Worm (Caenorhabditis elegans) whole organism, early embryonic: ENCODE data around the gene sru-17.
"Not testable (repeated sequence)": the region's sequence is repeated elsewhere in the genome, so short reads cannot be mapped to it uniquely, and the experiment has no call there.

Experiments used
- B0310.2 ChIP-seq: sonication (generic microtip); optimal IDR thresholded peaks from 2 replicates; lab custom pipeline; 2016; ENCODE audit warnings: mild to moderate bottlenecking, missing genetic modification characterization, missing compliant biosample characterization
- F13C5.2 ChIP-seq: sonication (generic microtip); optimal IDR thresholded peaks from 2 replicates; lab custom pipeline; 2017; ENCODE audit warnings: mild to moderate bottlenecking, missing genetic modification characterization, inconsistent platforms, missing compliant biosample characterization
- aly-1 ChIP-seq: sonication (generic microtip); optimal IDR thresholded peaks from 2 replicates; lab custom pipeline; 2016; ENCODE audit warnings: missing genetic modification characterization, missing compliant biosample characterization
- ama-1 ChIP-seq: fragments of 150-350 bp; optimal IDR thresholded peaks from 2 replicates; lab custom pipeline; 2014
- ceh-13 ChIP-seq: fragments of 200-800 bp; sonication (Bioruptor generic); optimal IDR thresholded peaks from 2 replicates; lab custom pipeline; 2018; ENCODE audit warnings: mild to moderate bottlenecking, missing genetic modification characterization, missing compliant biosample characterization
- ceh-36 ChIP-seq: sonication (generic microtip); optimal IDR thresholded peaks from 2 replicates; lab custom pipeline; 2016; ENCODE audit warnings: missing genetic modification characterization, inconsistent platforms, missing compliant biosample characterization
- ets-7 ChIP-seq: sonication (generic microtip); optimal IDR thresholded peaks from 2 replicates; lab custom pipeline; 2016; ENCODE audit warnings: missing genotype, missing genetic modification characterization, missing compliant biosample characterization
- flt-1 ChIP-seq: fragments of 200-800 bp; sonication (Bioruptor generic); IDR thresholded peaks from 2 replicates; pipeline ENCODE4 v1.3.6; 2022; ENCODE audit warnings: missing genetic modification characterization, missing compliant biosample characterization
- hmbx-1 ChIP-seq: sonication (generic microtip); optimal IDR thresholded peaks from 2 replicates; lab custom pipeline; 2016; ENCODE audit warnings: mild to moderate bottlenecking, missing genetic modification characterization, missing compliant biosample characterization
- hmg-4 ChIP-seq: fragments of 200-800 bp; sonication (Bioruptor generic); optimal IDR thresholded peaks from 2 replicates; lab custom pipeline; 2018; ENCODE audit warnings: mild to moderate bottlenecking, missing genetic modification characterization, missing compliant biosample characterization
- hnd-1 ChIP-seq: sonication (generic microtip); optimal IDR thresholded peaks from 2 replicates; lab custom pipeline; 2016; ENCODE audit warnings: missing genetic modification characterization, missing compliant biosample characterization
- pes-1 ChIP-seq: fragments of 200-800 bp; sonication (Bioruptor generic); IDR thresholded peaks from 2 replicates; pipeline ENCODE4 v1.3.6; 2022; ENCODE audit warnings: missing genetic modification reagents, missing genetic modification characterization, missing compliant biosample characterization
- scrt-1 ChIP-seq: fragments of 200-800 bp; sonication (Bioruptor generic); IDR thresholded peaks from 2 replicates; pipeline ENCODE4 v1.3.6; 2022; ENCODE audit warnings: missing genetic modification characterization, missing compliant biosample characterization
- sea-1 ChIP-seq: fragments of 200-800 bp; sonication (Bioruptor generic); conservative IDR thresholded peaks from 2 replicates; pipeline ENCODE4 v1.3.6; 2022; ENCODE audit warnings: missing genetic modification characterization, missing compliant biosample characterization
- tbx-11 ChIP-seq: fragments of 200-800 bp; sonication (Bioruptor generic); IDR thresholded peaks from 2 replicates; pipeline ENCODE4 v1.3.6; 2022; ENCODE audit warnings: missing genetic modification characterization, missing compliant biosample characterization
- tbx-37 ChIP-seq: fragments of 200-800 bp; sonication (Bioruptor generic); conservative IDR thresholded peaks from 2 replicates; pipeline ENCODE4 v1.3.6; 2022; ENCODE audit warnings: missing genetic modification reagents, missing genetic modification characterization, missing compliant biosample characterization
- tra-4 ChIP-seq: sonication (generic microtip); optimal IDR thresholded peaks from 2 replicates; lab custom pipeline; 2017; ENCODE audit warnings: missing genetic modification characterization, missing compliant biosample characterization

The sru-17 gene

ce11 chrIV:12484479-12484878 is 21.0 kb upstream of the sru-17 start, which contains the start of gene T04A11.4:
T04A11.4 (minus strand) TSS chrIV:12484579.
- TF ChIP-seq tbx-11 (GFP tag; lab: Robert Waterston, UW); tra-4 (tag; lab: Kevin White, UChicago); aly-1: not testable (repeated sequence)

- TF ChIP-seq sea-1 (GFP tag; lab: Robert Waterston, UW) (no peak), ceh-13 (no peak), hnd-1 (tag; lab: Kevin White, UChicago) (no peak), aly-1 (no peak), hmg-4 (GFP tag; lab: Kevin White, UChicago) (no peak), hmbx-1 (no peak), ceh-36 (tag; lab: Kevin White, UChicago) (no peak), F13C5.2 (tag; lab: Kevin White, UChicago) (no peak)
These were observed 18.3 kb upstream of the sru-17 start, which contains the start of gene sru-26 for ce11 chrIV:12487194-12487593. sru-26 (plus strand) TSS chrIV:12487494.

ce11 chrIV:12490491-12490890 is 15.0 kb upstream of the sru-17 start, which contains the start of gene him-6:
him-6 (plus strand) TSS chrIV:12490791.
- TF ChIP-seq aly-1 (no peak), hmbx-1 (no peak), pes-1 (GFP tag; lab: Robert Waterston, UW) (no peak), hmg-4 (GFP tag; lab: Kevin White, UChicago) (no peak), ceh-13 (no peak), flt-1 (GFP tag; lab: Robert Waterston, UW) (no peak), ceh-36 (tag; lab: Kevin White, UChicago) (no peak), tbx-11 (GFP tag; lab: Robert Waterston, UW) (no peak), sea-1 (GFP tag; lab: Robert Waterston, UW) (no peak), ets-7 (tag; lab: Kevin White, UChicago) (no peak), scrt-1 (GFP tag; lab: Robert Waterston, UW) (no peak), ama-1 (lab: Kevin White, UChicago) (no peak), hnd-1 (tag; lab: Kevin White, UChicago) (no peak), F13C5.2 (tag; lab: Kevin White, UChicago) (no peak), tbx-37 (GFP tag; lab: Robert Waterston, UW) (no peak), B0310.2 (tag; lab: Kevin White, UChicago) (no peak)

DNA sequence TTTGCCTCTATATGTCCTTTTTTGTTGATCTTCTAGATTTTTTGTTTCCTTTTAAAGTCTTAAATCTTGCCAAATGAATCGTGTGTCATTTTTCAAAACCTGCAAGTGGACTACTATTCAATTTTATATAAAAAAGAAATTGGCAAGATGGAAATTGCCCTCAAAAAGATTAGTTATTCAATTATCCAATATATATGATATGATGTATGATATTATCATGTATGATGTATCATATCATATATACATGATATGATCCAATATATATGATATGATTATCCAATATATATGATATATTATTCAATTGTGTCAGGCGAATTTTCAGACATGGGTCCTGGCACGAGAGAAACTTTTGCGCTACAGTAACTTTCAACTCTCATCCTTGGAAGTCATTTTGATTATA is 10.3 kb upstream of the sru-17 start, which contains the start of gene sru-20:
Gene sru-20 (plus strand): TSS at position 301 of the 400 bp plus-strand sequence.
- TF ChIP-seq ceh-36 (tag; lab: Kevin White, UChicago) = no peak
- TF ChIP-seq tbx-37 (GFP tag; lab: Robert Waterston, UW) = no peak
- TF ChIP-seq sea-1 (GFP tag; lab: Robert Waterston, UW) = no peak
- TF ChIP-seq hmg-4 (GFP tag; lab: Kevin White, UChicago) = no peak
- no peak for TF ChIP-seq flt-1 (GFP tag; lab: Robert Waterston, UW)
- TF ChIP-seq pes-1 (GFP tag; lab: Robert Waterston, UW) = no peak
- no peak for TF ChIP-seq ets-7 (tag; lab: Kevin White, UChicago)
- no peak for TF ChIP-seq ama-1 (lab: Kevin White, UChicago)
- TF ChIP-seq ceh-13 = no peak
- no peak for TF ChIP-seq tbx-11 (GFP tag; lab: Robert Waterston, UW)
- no peak for TF ChIP-seq F13C5.2 (tag; lab: Kevin White, UChicago)
- no peak for TF ChIP-seq tra-4 (tag; lab: Kevin White, UChicago)
- TF ChIP-seq aly-1 = no peak
- no peak for TF ChIP-seq hnd-1 (tag; lab: Kevin White, UChicago)
- no peak for TF ChIP-seq hmbx-1
- TF ChIP-seq B0310.2 (tag; lab: Kevin White, UChicago) = no peak
- TF ChIP-seq scrt-1 (GFP tag; lab: Robert Waterston, UW) = no peak

- no peak for TF ChIP-seq hmbx-1
- TF ChIP-seq flt-1 (GFP tag; lab: Robert Waterston, UW) = no peak
- no peak for TF ChIP-seq tra-4 (tag; lab: Kevin White, UChicago)
- no peak for TF ChIP-seq ceh-36 (tag; lab: Kevin White, UChicago)
- no peak for TF ChIP-seq B0310.2 (tag; lab: Kevin White, UChicago)
- no peak for TF ChIP-seq ama-1 (lab: Kevin White, UChicago)
- no peak for TF ChIP-seq hmg-4 (GFP tag; lab: Kevin White, UChicago)
- TF ChIP-seq F13C5.2 (tag; lab: Kevin White, UChicago) = no peak
- no peak for TF ChIP-seq pes-1 (GFP tag; lab: Robert Waterston, UW)
- no peak for TF ChIP-seq ets-7 (tag; lab: Kevin White, UChicago)
- TF ChIP-seq scrt-1 (GFP tag; lab: Robert Waterston, UW) = no peak
- TF ChIP-seq ceh-13 = no peak
- no peak for TF ChIP-seq hnd-1 (tag; lab: Kevin White, UChicago)
- no peak for TF ChIP-seq tbx-37 (GFP tag; lab: Robert Waterston, UW)
- no peak for TF ChIP-seq sea-1 (GFP tag; lab: Robert Waterston, UW)
- no peak for TF ChIP-seq tbx-11 (GFP tag; lab: Robert Waterston, UW)
These were observed 7.3 kb upstream of the sru-17 start, which contains the start of gene sru-19 for ce11 chrIV:12498238-12498637. sru-19 (plus strand) TSS chrIV:12498538.

- TF ChIP-seq ama-1 (lab: Kevin White, UChicago) (no peak), B0310.2 (tag; lab: Kevin White, UChicago) (no peak), ceh-36 (tag; lab: Kevin White, UChicago) (no peak)
These were observed 3.5 kb upstream of the sru-17 start, which contains the start of gene sru-18 for ce11 chrIV:12501956-12502355. sru-18 (plus strand) TSS chrIV:12502256.

DNA sequence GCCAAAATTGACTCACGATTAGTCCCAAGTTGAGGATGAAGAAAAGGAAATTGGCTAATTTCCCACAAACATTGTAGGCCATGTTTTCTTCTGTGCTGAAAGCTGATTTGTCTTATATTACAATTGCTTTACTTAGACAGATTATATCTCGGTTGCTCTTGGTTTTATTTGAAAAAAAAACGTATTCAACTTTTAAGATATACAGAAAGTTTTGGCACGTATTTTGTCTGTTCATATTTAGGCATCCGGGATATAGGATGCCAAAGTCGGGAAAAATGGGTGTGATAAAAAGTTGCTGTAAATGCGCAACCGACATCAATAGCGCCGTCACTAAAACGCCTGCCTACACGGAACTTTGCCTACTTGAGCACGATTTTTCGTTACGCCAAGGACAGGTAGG is 14.7 kb downstream of the sru-17 start, which contains the start of gene tsp-4:
Gene tsp-4 (minus strand): TSS at position 101 of the 400 bp plus-strand sequence.
- TF ChIP-seq tbx-37 (GFP tag; lab: Robert Waterston, UW) = no peak
- TF ChIP-seq hmg-4 (GFP tag; lab: Kevin White, UChicago) = no peak
- no peak for TF ChIP-seq ets-7 (tag; lab: Kevin White, UChicago)
- TF ChIP-seq ceh-13 = no peak
- TF ChIP-seq ceh-36 (tag; lab: Kevin White, UChicago) = no peak
- TF ChIP-seq tbx-11 (GFP tag; lab: Robert Waterston, UW) = no peak
- TF ChIP-seq B0310.2 (tag; lab: Kevin White, UChicago) = no peak
- TF ChIP-seq pes-1 (GFP tag; lab: Robert Waterston, UW) = no peak
- TF ChIP-seq hmbx-1 = no peak
- TF ChIP-seq scrt-1 (GFP tag; lab: Robert Waterston, UW) = no peak
- no peak for TF ChIP-seq F13C5.2 (tag; lab: Kevin White, UChicago)
- TF ChIP-seq aly-1 = no peak
- TF ChIP-seq tra-4 (tag; lab: Kevin White, UChicago) = no peak
- TF ChIP-seq hnd-1 (tag; lab: Kevin White, UChicago) = no peak
- TF ChIP-seq sea-1 (GFP tag; lab: Robert Waterston, UW) = no peak
- TF ChIP-seq ama-1 (lab: Kevin White, UChicago) = no peak
- TF ChIP-seq flt-1 (GFP tag; lab: Robert Waterston, UW) = no peak
